Fruit fly (Drosophila melanogaster): ENCODE measurements around the gene CG14961.

Gene CG14961

dm6 chr3L:3307593-3307992 lies 22.3 kb upstream of the CG14961 start:
- TF ChIP-seq CG12605 (GFP tag; IDR thresholded peaks at IDR 0.05): no peak
- TF ChIP-seq CG8301 (tag; optimal IDR thresholded peaks at IDR 0.05): no peak
- no peak for TF ChIP-seq D1 (tag; optimal IDR thresholded peaks at IDR 0.05)
- no peak for TF ChIP-seq gl (tag; optimal IDR thresholded peaks at IDR 0.05)
- 0 out of 3 replicates have a peak, but pooled peaks have one; percentile 28 for TF ChIP-seq CG4496 (GFP tag; IDR thresholded peaks at IDR 0.05)
- no peak for TF ChIP-seq CG15710 (tag; optimal IDR thresholded peaks at IDR 0.05)

DNA sequence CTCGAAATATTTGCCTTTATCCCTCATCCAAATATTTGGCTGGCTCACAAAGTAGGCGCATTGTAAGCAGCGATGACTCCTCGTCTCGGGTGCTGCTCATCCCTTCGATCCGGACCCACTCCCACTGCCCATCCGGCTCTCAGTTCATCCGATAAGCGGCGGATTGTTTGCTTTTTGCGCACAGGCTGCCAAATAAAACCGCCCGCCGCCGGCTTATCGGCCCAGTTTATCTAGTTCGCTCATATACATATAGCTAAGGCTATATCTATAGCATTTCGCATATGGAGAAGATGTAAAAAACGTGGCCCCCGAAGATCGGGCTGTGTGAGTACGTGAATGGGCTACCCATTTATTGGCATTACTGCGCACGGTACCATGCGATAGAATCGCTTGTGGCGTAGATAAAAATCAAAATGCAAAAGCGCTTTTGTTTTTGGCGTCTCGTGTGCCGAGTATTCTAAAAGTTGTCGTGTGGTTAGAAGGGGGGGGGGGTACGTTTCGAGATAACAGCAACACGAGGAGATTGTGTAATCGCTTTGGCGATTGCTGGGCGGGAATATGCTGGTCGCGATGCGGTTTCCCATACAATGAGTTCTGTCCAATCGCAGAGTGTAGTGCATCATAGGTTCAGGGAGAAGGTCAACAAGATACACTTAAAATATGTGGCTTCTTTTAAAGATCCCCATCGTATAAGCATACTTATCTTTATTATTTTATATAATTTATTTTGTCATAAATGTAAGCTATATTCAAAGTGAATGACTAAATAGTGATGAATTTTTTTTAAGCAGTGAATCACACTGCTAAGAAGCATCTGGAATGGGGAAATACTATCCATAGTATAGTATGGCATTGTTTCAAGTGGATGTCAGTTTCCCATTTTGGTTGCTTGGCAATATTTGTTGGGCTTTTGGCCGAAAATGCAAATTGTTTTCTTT lies 20.9 kb upstream of the CG14961 start:
- TF ChIP-seq CG13204 (GFP tag; optimal IDR thresholded peaks at IDR 0.05) (no peak), Pif1B (GFP tag; optimal IDR thresholded peaks at IDR 0.05) (no peak), Ets98B (GFP tag; IDR thresholded peaks at IDR 0.05) (no peak), CG9948 (tag; optimal IDR thresholded peaks at IDR 0.05) (no peak), D1 (tag; optimal IDR thresholded peaks at IDR 0.05) (no peak), rn (GFP tag; IDR thresholded peaks at IDR 0.05) (no peak), CG10348 (GFP tag; IDR thresholded peaks at IDR 0.05) (no peak), CG17806 (tag; optimal IDR thresholded peaks at IDR 0.05) (no peak), CG8159 (tag; optimal IDR thresholded peaks at IDR 0.05) (no peak), Snoo (tag; optimal IDR thresholded peaks at IDR 0.05) (no peak), CG4496 (GFP tag; IDR thresholded peaks at IDR 0.05) (no peak), CG34367 (tag; optimal IDR thresholded peaks at IDR 0.05) (no peak), CG32121 (GFP tag; IDR thresholded peaks at IDR 0.05) (no peak), CG8301 (tag; optimal IDR thresholded peaks at IDR 0.05) (no peak), gl (tag; optimal IDR thresholded peaks at IDR 0.05) (no peak), fd96Ca (GFP tag; IDR thresholded peaks at IDR 0.05) (no peak)

- TF ChIP-seq D1 (tag; optimal IDR thresholded peaks at IDR 0.05): no peak
Measured at dm6 chr3L:3314049-3314448, 15.8 kb upstream of the CG14961 start, which contains the start of gene Drsl2. Gene Drsl2, plus strand, starts transcription at chr3L:3314349.

DNA sequence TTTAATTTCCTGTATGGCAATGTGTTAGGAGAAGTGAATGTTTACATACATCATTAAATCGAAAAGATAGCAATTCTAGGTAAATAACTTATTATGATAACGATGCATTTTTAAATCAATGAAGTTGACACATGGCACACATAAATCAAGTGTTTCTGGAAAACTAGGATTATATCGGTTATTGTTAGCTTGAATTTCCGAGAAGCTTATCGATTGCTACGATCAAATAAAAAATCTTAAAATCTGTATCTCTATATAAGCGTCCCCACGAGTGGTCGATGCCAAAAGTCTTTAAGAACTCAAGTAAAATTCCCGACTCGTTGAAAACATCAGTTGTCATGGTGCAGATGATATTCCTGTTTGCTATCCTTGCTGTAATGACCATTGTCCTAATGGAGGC lies 15.2 kb upstream of the CG14961 start, which contains the start of gene Drsl3:
Gene Drsl3, plus strand, starts transcription at position 301 of the 400 bp plus-strand sequence.
- TF ChIP-seq fd96Ca (GFP tag; IDR thresholded peaks at IDR 0.05) (no peak), CG14655 (GFP tag; optimal IDR thresholded peaks at IDR 0.05) (no peak), CG17806 (tag; optimal IDR thresholded peaks at IDR 0.05) (no peak), CG15710 (tag; optimal IDR thresholded peaks at IDR 0.05) (no peak), CG9948 (tag; optimal IDR thresholded peaks at IDR 0.05) (no peak), EcR (GFP tag; optimal IDR thresholded peaks at IDR 0.05) (no peak), D1 (tag; optimal IDR thresholded peaks at IDR 0.05) (no peak), rn (GFP tag; IDR thresholded peaks at IDR 0.05) (no peak)

DNA sequence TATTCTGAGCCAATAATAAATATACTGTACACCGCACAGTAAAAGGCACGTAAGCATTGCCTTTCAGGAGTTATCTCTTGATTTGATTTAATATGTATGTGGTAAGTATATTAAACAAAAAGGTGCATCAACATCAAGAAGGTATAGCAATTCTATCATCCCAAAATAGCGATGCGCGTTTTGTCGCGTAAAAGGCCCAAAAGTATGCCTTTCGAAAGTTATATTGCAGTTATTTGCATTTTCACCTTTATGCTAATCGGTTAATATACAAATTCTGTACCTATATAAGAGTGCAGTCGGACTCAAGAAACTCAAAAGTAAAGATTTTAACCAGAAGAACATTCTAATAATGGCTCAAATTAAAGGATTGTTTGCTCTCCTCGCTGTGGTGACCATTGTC lies 14.6 kb upstream of the CG14961 start, which contains the start of gene Drsl4:
Gene Drsl4, plus strand, starts transcription at position 333 of the 400 bp plus-strand sequence.
- TF ChIP-seq gl (tag; optimal IDR thresholded peaks at IDR 0.05): no peak
- peak; percentile 16 for TF ChIP-seq EcR (GFP tag; optimal IDR thresholded peaks at IDR 0.05)
- TF ChIP-seq CG10348 (GFP tag; IDR thresholded peaks at IDR 0.05): no peak
- no peak for TF ChIP-seq Pif1A (GFP tag; optimal IDR thresholded peaks at IDR 0.05)
- no peak for TF ChIP-seq CG15710 (tag; optimal IDR thresholded peaks at IDR 0.05)

DNA sequence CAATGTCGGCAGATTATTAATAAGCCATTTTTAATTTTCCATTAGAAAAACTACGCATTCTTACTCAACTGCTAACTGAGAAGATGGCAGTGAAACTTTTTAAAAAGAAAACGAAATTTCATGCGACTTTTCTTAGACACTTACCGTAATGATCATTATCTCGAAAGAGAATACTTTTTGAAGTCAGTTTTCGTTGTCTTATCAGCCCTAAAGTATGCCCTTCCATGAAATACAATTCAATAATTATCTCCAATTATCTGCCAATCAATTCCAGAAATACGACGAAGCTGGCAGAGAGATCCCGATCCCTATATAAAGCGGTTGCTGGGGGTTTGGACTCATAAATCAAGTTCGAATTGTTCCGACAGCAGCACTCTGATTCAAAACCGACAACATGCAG lies 13.4 kb upstream of the CG14961 start, which contains the start of gene Drsl5:
Gene Drsl5, plus strand, starts transcription at position 341 of the 400 bp plus-strand sequence.
- TF ChIP-seq Snoo (tag; optimal IDR thresholded peaks at IDR 0.05) (no peak), CG14655 (GFP tag; optimal IDR thresholded peaks at IDR 0.05) (no peak), CG17806 (tag; optimal IDR thresholded peaks at IDR 0.05) (no peak), Pif1A (GFP tag; optimal IDR thresholded peaks at IDR 0.05) (no peak)

dm6 chr3L:3319223-3319643 lies 10.6 kb upstream of the CG14961 start, which contains the start of the genes PIG-C, CG12016 and Dpm2:
Gene PIG-C, minus strand, starts transcription at chr3L:3319232.
Gene CG12016, plus strand, starts transcription at chr3L:3319555.
Gene Dpm2, plus strand, starts transcription at chr3L:3319555.
- TF ChIP-seq CG4496 (GFP tag; IDR thresholded peaks at IDR 0.05) (peak; percentile 66; the same call in 1 of the 3 replicates), Pif1B (GFP tag; optimal IDR thresholded peaks at IDR 0.05) (no peak), rn (GFP tag; IDR thresholded peaks at IDR 0.05) (no peak), gl (tag; optimal IDR thresholded peaks at IDR 0.05) (no peak), CG15710 (tag; optimal IDR thresholded peaks at IDR 0.05) (peak; percentile 48), CG8301 (tag; optimal IDR thresholded peaks at IDR 0.05) (peak; percentile 8), Snoo (tag; optimal IDR thresholded peaks at IDR 0.05) (peak; percentile 20), CG32121 (GFP tag; IDR thresholded peaks at IDR 0.05) (peak; percentile 47; the same call in 1 of the 2 replicates), CG17806 (tag; optimal IDR thresholded peaks at IDR 0.05) (peak; percentile 13), CG13204 (GFP tag; optimal IDR thresholded peaks at IDR 0.05) (no peak), CG14655 (GFP tag; optimal IDR thresholded peaks at IDR 0.05) (no peak), CG12605 (GFP tag; IDR thresholded peaks at IDR 0.05) (no peak), EcR (GFP tag; optimal IDR thresholded peaks at IDR 0.05) (no peak), CG8159 (tag; optimal IDR thresholded peaks at IDR 0.05) (no peak), CG34367 (tag; optimal IDR thresholded peaks at IDR 0.05) (peak; percentile 25), Pif1A (GFP tag; optimal IDR thresholded peaks at IDR 0.05) (no peak), Ets98B (GFP tag; IDR thresholded peaks at IDR 0.05) (no peak; the same call in 1 of the 2 replicates), CG9948 (tag; optimal IDR thresholded peaks at IDR 0.05) (no peak), D1 (tag; optimal IDR thresholded peaks at IDR 0.05) (no peak), fd96Ca (GFP tag; IDR thresholded peaks at IDR 0.05) (no peak), CG10348 (GFP tag; IDR thresholded peaks at IDR 0.05) (no peak)
